Fruit fly (Drosophila melanogaster): Measurements from ENCODE around the gene CG8191.

The CG8191 gene

dm6 chrX:15740288-15740726 lies 8.3 kb downstream of the CG8191 start:
- TF ChIP-seq CrebA (GFP tag; optimal IDR thresholded peaks at IDR 0.05; ENCODE audit: borderline replicate concordance) = no peak
- TF ChIP-seq ey (GFP tag; optimal IDR thresholded peaks at IDR 0.05) = peak; percentile 84
- peak; percentile 55 for TF ChIP-seq sv (GFP tag; optimal IDR thresholded peaks at IDR 0.05)
- peak; percentile 85 for TF ChIP-seq fru (GFP tag; optimal IDR thresholded peaks at IDR 0.05)
- peak; percentile 97 for TF ChIP-seq h (GFP tag; optimal IDR thresholded peaks at IDR 0.05)
- TF ChIP-seq woc (GFP tag; optimal IDR thresholded peaks at IDR 0.05) = peak; percentile 52
- peak; percentile 74 for TF ChIP-seq Jra (GFP tag; optimal IDR thresholded peaks at IDR 0.05)
- TF ChIP-seq dmrt93B (GFP tag; optimal IDR thresholded peaks at IDR 0.05) = no peak
- peak; percentile 84 for TF ChIP-seq Hnf4 (GFP tag; optimal IDR thresholded peaks at IDR 0.05)
- TF ChIP-seq jim (GFP tag; optimal IDR thresholded peaks at IDR 0.05) = no peak
- peak; percentile 82 for TF ChIP-seq OdsH (GFP tag; optimal IDR thresholded peaks at IDR 0.05)
- peak; percentile 77 for TF ChIP-seq HLH106 (tag; optimal IDR thresholded peaks at IDR 0.05)
- peak; percentile 61 for TF ChIP-seq psq (GFP tag; optimal IDR thresholded peaks at IDR 0.05)
- TF ChIP-seq Sp1 (GFP tag; optimal IDR thresholded peaks at IDR 0.05) = peak; percentile 84
- no peak for TF ChIP-seq Rel (GFP tag; optimal IDR thresholded peaks at IDR 0.05)
- peak; percentile 57 for TF ChIP-seq Rel (tag; optimal IDR thresholded peaks at IDR 0.05)
- peak; percentile 86 for TF ChIP-seq br (GFP tag; optimal IDR thresholded peaks at IDR 0.05)
- TF ChIP-seq pan (optimal IDR thresholded peaks at IDR 0.05) = no peak
- no peak for TF ChIP-seq brk (GFP tag; optimal IDR thresholded peaks at IDR 0.05)
- TF ChIP-seq rgr (GFP tag; optimal IDR thresholded peaks at IDR 0.05) = peak; percentile 82
- TF ChIP-seq Hr83 (GFP tag; optimal IDR thresholded peaks at IDR 0.05; ENCODE audit: poor library complexity, severe bottlenecking) = peak; percentile 14
- TF ChIP-seq foxo (GFP tag; optimal IDR thresholded peaks at IDR 0.05) = peak; percentile 49 to 85
- TF ChIP-seq CG32264 (GFP tag; optimal IDR thresholded peaks at IDR 0.05) = peak; percentile 48

dm6 chrX:15740881-15741280 lies 8.9 kb downstream of the CG8191 start:
- TF ChIP-seq Vsx2 (GFP tag; optimal IDR thresholded peaks at IDR 0.05; ENCODE audit: partially characterized antibody) = no peak
- no peak for TF ChIP-seq Dif (GFP tag; optimal IDR thresholded peaks at IDR 0.05; ENCODE audit: partially characterized antibody)
- no peak for TF ChIP-seq jim (GFP tag; optimal IDR thresholded peaks at IDR 0.05)
- TF ChIP-seq pan (optimal IDR thresholded peaks at IDR 0.05) = no peak
- TF ChIP-seq CG32264 (GFP tag; optimal IDR thresholded peaks at IDR 0.05) = no peak
- TF ChIP-seq dmrt93B (GFP tag; optimal IDR thresholded peaks at IDR 0.05) = no peak
- no peak for TF ChIP-seq h (GFP tag; optimal IDR thresholded peaks at IDR 0.05)
- no peak for TF ChIP-seq sage (GFP tag; optimal IDR thresholded peaks at IDR 0.05)
- no peak for TF ChIP-seq Myc (optimal IDR thresholded peaks at IDR 0.05)

dm6 chrX:15745905-15746681 lies 14.1 kb downstream of the CG8191 start, which contains the start of the genes CG8944 and CCT6:
CG8944 (minus strand) TSS chrX:15746231.
CCT6 (plus strand) TSS chrX:15746648.
- no peak for TF ChIP-seq Hr78 (GFP tag; optimal IDR thresholded peaks at IDR 0.05)
- no peak for TF ChIP-seq h (GFP tag; optimal IDR thresholded peaks at IDR 0.05)
- TF ChIP-seq CrebA (GFP tag; optimal IDR thresholded peaks at IDR 0.05; ENCODE audit: borderline replicate concordance) = no peak
- peak; percentile 16 for TF ChIP-seq woc (GFP tag; optimal IDR thresholded peaks at IDR 0.05)
- TF ChIP-seq Hr83 (GFP tag; optimal IDR thresholded peaks at IDR 0.05; ENCODE audit: poor library complexity, severe bottlenecking) = no peak
- no peak for TF ChIP-seq CG32264 (GFP tag; optimal IDR thresholded peaks at IDR 0.05)
- TF ChIP-seq rgr (GFP tag; optimal IDR thresholded peaks at IDR 0.05) = no peak
- TF ChIP-seq pan (optimal IDR thresholded peaks at IDR 0.05) = no peak
- TF ChIP-seq sv (GFP tag; optimal IDR thresholded peaks at IDR 0.05) = no peak
- TF ChIP-seq lola (GFP tag; optimal IDR thresholded peaks at IDR 0.05) = no peak
- TF ChIP-seq HLH106 (tag; optimal IDR thresholded peaks at IDR 0.05) = peak; percentile 21
- peak; percentile 18 for TF ChIP-seq psq (GFP tag; optimal IDR thresholded peaks at IDR 0.05)
- TF ChIP-seq sage (GFP tag; optimal IDR thresholded peaks at IDR 0.05) = no peak
- TF ChIP-seq tai (GFP tag; optimal IDR thresholded peaks at IDR 0.05) = no peak
- no peak for TF ChIP-seq ey (GFP tag; optimal IDR thresholded peaks at IDR 0.05)
- no peak for TF ChIP-seq Dfd (GFP tag; optimal IDR thresholded peaks at IDR 0.05)
- no peak for TF ChIP-seq Rel (GFP tag; optimal IDR thresholded peaks at IDR 0.05)
- TF ChIP-seq Rel (tag; optimal IDR thresholded peaks at IDR 0.05) = peak; percentile 11
- no peak for TF ChIP-seq Dif (GFP tag; optimal IDR thresholded peaks at IDR 0.05; ENCODE audit: partially characterized antibody)
- TF ChIP-seq GATAd (GFP tag; optimal IDR thresholded peaks at IDR 0.05) = no peak
- TF ChIP-seq fru (GFP tag; optimal IDR thresholded peaks at IDR 0.05) = no peak
- TF ChIP-seq OdsH (GFP tag; optimal IDR thresholded peaks at IDR 0.05) = no peak
- no peak for TF ChIP-seq jim (GFP tag; optimal IDR thresholded peaks at IDR 0.05)
- no peak for TF ChIP-seq dmrt93B (GFP tag; optimal IDR thresholded peaks at IDR 0.05)
- TF ChIP-seq br (GFP tag; optimal IDR thresholded peaks at IDR 0.05) = no peak
- peak; percentile 4 for TF ChIP-seq Sp1 (GFP tag; optimal IDR thresholded peaks at IDR 0.05)
- no peak for TF ChIP-seq foxo (GFP tag; optimal IDR thresholded peaks at IDR 0.05)
- TF ChIP-seq Myc (optimal IDR thresholded peaks at IDR 0.05) = peak; percentile 74
- no peak for TF ChIP-seq Abd-B (GFP tag; optimal IDR thresholded peaks at IDR 0.05)
- no peak for TF ChIP-seq dl (GFP tag; optimal IDR thresholded peaks at IDR 0.05; ENCODE audit: insufficient read depth in 1 of 2, partially characterized antibody in 2 of 2)
- no peak for TF ChIP-seq Hnf4 (GFP tag; optimal IDR thresholded peaks at IDR 0.05)
